Worm (Caenorhabditis elegans) whole organism, L2 larva: Measurements from ENCODE around the gene F13C5.1.

Source experiments
- C34F6.9 ChIP-seq: fragments of 150-350 bp; optimal IDR thresholded peaks from 2 replicates; lab custom pipeline; 2014; ENCODE audit warnings: missing biosample characterization, missing genetic modification characterization
- F13H6.1 ChIP-seq: sonication (generic microtip); optimal IDR thresholded peaks from 2 replicates; lab custom pipeline; 2016; ENCODE audit warnings: missing genetic modification characterization, missing compliant biosample characterization
- R02D3.7 ChIP-seq: fragments of 150-350 bp; optimal IDR thresholded peaks from 2 replicates; lab custom pipeline; 2014; ENCODE audit warnings: missing biosample characterization, missing genetic modification characterization
- Y55F3AM.14 ChIP-seq: fragments of 200-800 bp; sonication (Bioruptor generic); optimal IDR thresholded peaks from 2 replicates; lab custom pipeline; 2018; ENCODE audit warnings: mild to moderate bottlenecking, missing genetic modification characterization, missing compliant biosample characterization
- ZK546.5 ChIP-seq: sonication (generic microtip); optimal IDR thresholded peaks from 2 replicates; lab custom pipeline; 2017; ENCODE audit warnings: missing biosample characterization, missing genetic modification characterization
- alr-1 ChIP-seq: fragments of 150-350 bp; optimal IDR thresholded peaks from 2 replicates; lab custom pipeline; 2014; ENCODE audit warnings: missing biosample characterization, missing genetic modification characterization
- aly-2 ChIP-seq: fragments of 150-350 bp; optimal IDR thresholded peaks from 2 replicates; lab custom pipeline; 2014; ENCODE audit warnings: missing biosample characterization, missing genetic modification characterization
- ama-1 ChIP-seq: fragments of 150-350 bp; optimal IDR thresholded peaks from 2 replicates; lab custom pipeline; 2018; ENCODE audit warnings: inconsistent platforms
- blmp-1 ChIP-seq: sonication (generic microtip); optimal IDR thresholded peaks from 2 replicates; lab custom pipeline; 2017; ENCODE audit warnings: missing genetic modification characterization, mild to moderate bottlenecking, missing compliant biosample characterization, antibody characterized with exemption, moderate library complexity; ENCODE audit not compliant: insufficient read depth
- ceh-16 ChIP-seq: fragments of 150-350 bp; optimal IDR thresholded peaks from 2 replicates; lab custom pipeline; 2014; ENCODE audit warnings: missing biosample characterization, missing genetic modification characterization
- ceh-82 ChIP-seq: fragments of 150-350 bp; optimal IDR thresholded peaks from 2 replicates; lab custom pipeline; 2014; ENCODE audit warnings: missing biosample characterization, missing genetic modification characterization
- crh-2 ChIP-seq: sonication (generic microtip); optimal IDR thresholded peaks from 2 replicates; lab custom pipeline; 2017; ENCODE audit warnings: missing biosample characterization, missing genetic modification characterization
- dmd-4 ChIP-seq: sonication (generic microtip); optimal IDR thresholded peaks from 2 replicates; lab custom pipeline; 2017; ENCODE audit warnings: missing biosample characterization, missing genetic modification characterization
- elt-3 ChIP-seq: sonication (generic microtip); optimal IDR thresholded peaks from 2 replicates; lab custom pipeline; 2017; ENCODE audit warnings: missing biosample characterization, missing genetic modification characterization
- gmeb-1 ChIP-seq: fragments of 150-350 bp; optimal IDR thresholded peaks from 2 replicates; lab custom pipeline; 2014; ENCODE audit warnings: missing biosample characterization, missing genetic modification characterization
- lin-11 ChIP-seq: fragments of 150-350 bp; sonication (generic microtip); optimal IDR thresholded peaks from 2 replicates; lab custom pipeline; 2014; ENCODE audit warnings: missing biosample characterization, missing genetic modification characterization, inconsistent platforms, mixed read lengths
- lin-13 ChIP-seq: fragments of 150-350 bp; optimal IDR thresholded peaks from 2 replicates; lab custom pipeline; 2014; ENCODE audit warnings: missing biosample characterization, missing genetic modification reagents, missing genetic modification characterization
- lin-39 ChIP-seq: fragments of 150-350 bp; optimal IDR thresholded peaks from 2 replicates; lab custom pipeline; 2014; ENCODE audit warnings: missing biosample characterization, missing genetic modification reagents, missing genetic modification characterization
- lsy-2 ChIP-seq, 2 experiments: fragments of 150-350 bp in 1 of 2; sonication (generic microtip) in 1 of 2; optimal IDR thresholded peaks; 2 replicates each; lab custom pipeline; 2014 to 2017; ENCODE audit warnings: missing biosample characterization in 2 of 2, missing genetic modification characterization in 2 of 2
- mab-5 ChIP-seq: fragments of 150-350 bp; optimal IDR thresholded peaks from 2 replicates; lab custom pipeline; 2014; ENCODE audit warnings: missing biosample characterization, missing genetic modification characterization
- mbf-1 ChIP-seq: sonication (generic microtip); optimal IDR thresholded peaks from 2 replicates; lab custom pipeline; 2017; ENCODE audit warnings: missing biosample characterization, missing genetic modification characterization
- mdl-1 ChIP-seq, 2 experiments: fragments of 150-350 bp in 1 of 2; sonication (generic microtip) in 1 of 2; optimal IDR thresholded peaks; 2 replicates each; lab custom pipeline; 2017; ENCODE audit warnings: missing biosample characterization in 2 of 2, missing genetic modification characterization in 2 of 2
- nhr-10 ChIP-seq: sonication (generic microtip); optimal IDR thresholded peaks from 2 replicates; lab custom pipeline; 2017; ENCODE audit warnings: missing biosample characterization, missing genetic modification characterization
- nhr-11 ChIP-seq: fragments of 150-350 bp; optimal IDR thresholded peaks from 2 replicates; lab custom pipeline; 2014; ENCODE audit warnings: missing biosample characterization, missing genetic modification characterization
- nhr-12 ChIP-seq: fragments of 150-350 bp; optimal IDR thresholded peaks from 2 replicates; lab custom pipeline; 2014; ENCODE audit warnings: missing biosample characterization, missing genetic modification characterization
- nhr-129 ChIP-seq: fragments of 150-350 bp; optimal IDR thresholded peaks from 2 replicates; lab custom pipeline; 2014; ENCODE audit warnings: missing biosample characterization, missing genetic modification characterization
- nhr-21 ChIP-seq: fragments of 150-350 bp; optimal IDR thresholded peaks from 2 replicates; lab custom pipeline; 2014; ENCODE audit warnings: missing biosample characterization, missing genetic modification characterization
- nhr-23 ChIP-seq: fragments of 150-350 bp; optimal IDR thresholded peaks from 2 replicates; lab custom pipeline; 2014; ENCODE audit warnings: missing biosample characterization, missing genetic modification reagents, missing genetic modification characterization
- nhr-237 ChIP-seq: fragments of 150-350 bp; optimal IDR thresholded peaks from 2 replicates; lab custom pipeline; 2014; ENCODE audit warnings: missing biosample characterization, missing genetic modification characterization
- nhr-6 ChIP-seq: fragments of 150-350 bp; optimal IDR thresholded peaks from 2 replicates; lab custom pipeline; 2014; ENCODE audit warnings: missing biosample characterization, missing genetic modification characterization
- nhr-77 ChIP-seq: fragments of 150-350 bp; optimal IDR thresholded peaks from 2 replicates; lab custom pipeline; 2014; ENCODE audit warnings: missing biosample characterization, missing genetic modification characterization
- peb-1 ChIP-seq: fragments of 150-350 bp; optimal IDR thresholded peaks from 2 replicates; lab custom pipeline; 2014; ENCODE audit warnings: missing biosample characterization, missing genetic modification characterization
- sem-4 ChIP-seq: fragments of 150-350 bp; optimal IDR thresholded peaks from 2 replicates; lab custom pipeline; 2014; ENCODE audit warnings: missing biosample characterization, missing genetic modification reagents, missing genetic modification characterization
- skn-1 ChIP-seq: sonication (generic microtip); optimal IDR thresholded peaks from 2 replicates; lab custom pipeline; 2017; ENCODE audit warnings: missing biosample characterization, missing genetic modification characterization
- sma-3 ChIP-seq: sonication (generic microtip); optimal IDR thresholded peaks from 2 replicates; lab custom pipeline; 2016; ENCODE audit warnings: missing genetic modification reagents, missing genetic modification characterization, missing compliant biosample characterization
- sma-9 ChIP-seq, 2 experiments: fragments of 150-350 bp in 1 of 2; sonication (generic microtip) in 1 of 2; optimal IDR thresholded peaks; 2 replicates each; lab custom pipeline; 2014 to 2016; ENCODE audit warnings: missing genetic modification characterization in 2 of 2, mild to moderate bottlenecking in 1 of 2, missing biosample characterization in 1 of 2, missing compliant biosample characterization in 1 of 2, missing genetic modification reagents in 1 of 2, moderate library complexity in 1 of 2
- snpc-4 ChIP-seq: fragments of 150-350 bp; optimal IDR thresholded peaks from 2 replicates; lab custom pipeline; 2014; ENCODE audit warnings: missing biosample characterization, missing genetic modification characterization
- unc-39 ChIP-seq: fragments of 150-350 bp; optimal IDR thresholded peaks from 2 replicates; lab custom pipeline; 2014; ENCODE audit warnings: missing biosample characterization, missing genetic modification characterization
- unc-55 ChIP-seq: fragments of 150-350 bp; sonication (generic microtip); optimal IDR thresholded peaks from 3 replicates; lab custom pipeline; 2014; ENCODE audit warnings: missing biosample characterization, missing genetic modification reagents, missing genetic modification characterization
- zag-1 ChIP-seq: fragments of 150-350 bp; optimal IDR thresholded peaks from 2 replicates; lab custom pipeline; 2014; ENCODE audit warnings: missing biosample characterization, missing genetic modification characterization
- ztf-1 ChIP-seq: fragments of 200-800 bp; sonication (Bioruptor generic); conservative IDR thresholded peaks from 2 replicates; pipeline ENCODE4 v1.3.6; 2022; ENCODE audit warnings: missing genetic modification characterization, missing compliant biosample characterization
- ztf-11 ChIP-seq: sonication (generic microtip); optimal IDR thresholded peaks from 2 replicates; lab custom pipeline; 2017; ENCODE audit warnings: missing biosample characterization, missing genetic modification characterization
- ztf-4 ChIP-seq: fragments of 150-350 bp; optimal IDR thresholded peaks from 2 replicates; lab custom pipeline; 2014; ENCODE audit warnings: missing biosample characterization, missing genetic modification characterization

Gene F13C5.1

DNA sequence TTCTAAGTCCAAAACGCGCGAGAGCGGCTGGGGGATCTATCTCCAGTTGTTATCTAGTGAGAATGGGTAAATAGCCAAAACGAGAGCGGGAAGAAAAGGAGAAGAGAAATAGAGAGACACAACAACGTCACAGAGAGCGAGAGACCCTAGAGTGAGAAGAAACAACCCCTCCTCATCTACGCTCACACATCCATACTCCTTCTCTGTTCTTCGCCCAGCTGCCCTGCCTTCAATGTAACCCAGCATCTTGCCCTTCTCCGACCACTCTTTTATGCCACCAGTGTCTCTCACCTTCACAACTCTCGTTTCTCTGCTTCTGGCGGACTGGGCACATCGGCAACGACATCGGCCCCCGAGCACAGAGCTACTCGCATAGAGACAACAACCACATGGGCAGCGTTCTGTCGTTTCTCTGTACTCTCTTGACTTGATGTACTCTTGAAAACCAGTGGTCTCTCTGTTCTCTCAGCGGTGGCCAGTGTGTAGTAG, 8.7 kb upstream of the F13C5.1 start (continued):
- peak; percentile 61 to 76 for TF ChIP-seq lsy-2 (tag; optimal IDR thresholded peaks at IDR 0.05; lab: Kevin White, UChicago)
- peak; percentile 74 for TF ChIP-seq unc-55 (GFP tag; lab: Kevin White, UChicago)
- TF ChIP-seq nhr-10 (tag; lab: Kevin White, UChicago) = no peak

DNA sequence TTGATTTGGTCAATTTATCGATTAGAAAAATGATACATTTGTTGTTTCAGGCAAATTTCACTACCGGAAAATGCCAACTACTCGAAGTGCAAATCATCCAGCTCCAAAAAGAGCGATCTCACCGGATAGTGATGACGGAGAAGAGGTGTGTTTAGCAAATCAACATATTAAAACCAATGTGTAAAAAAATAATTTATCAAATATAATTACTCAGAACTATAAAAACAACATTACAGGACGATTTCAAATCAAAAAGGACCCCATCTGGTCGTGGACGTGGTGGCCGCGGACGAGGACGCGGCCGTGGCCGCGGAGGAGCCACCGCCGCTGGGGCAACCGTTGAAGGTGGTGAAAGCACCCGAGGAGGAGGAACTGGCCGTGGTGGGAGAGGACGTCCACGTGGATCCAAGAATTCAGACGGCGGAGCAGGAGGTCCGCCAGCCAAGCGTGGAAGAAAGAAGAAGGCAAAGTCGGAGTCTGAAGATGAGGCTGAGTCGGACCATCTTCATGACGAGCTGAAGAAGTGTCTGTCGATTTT, 8.0 kb upstream of the F13C5.1 start, which contains the start of gene F13C5.2:
Gene F13C5.2 (plus strand): TSS at position 51 of the 538 bp plus-strand sequence.
- TF ChIP-seq nhr-237 (tag; lab: Kevin White, UChicago) = no peak
- TF ChIP-seq lsy-2 (tag; optimal IDR thresholded peaks at IDR 0.05; lab: Kevin White, UChicago) = no peak
- TF ChIP-seq sma-3 (GFP tag; lab: Kevin White, UChicago) = no peak
- TF ChIP-seq unc-55 (GFP tag; lab: Kevin White, UChicago) = no peak
- TF ChIP-seq nhr-129 (tag; lab: Kevin White, UChicago) = no peak
- no peak for TF ChIP-seq ceh-16
- no peak for TF ChIP-seq ceh-82
- TF ChIP-seq nhr-23 (tag; lab: Kevin White, UChicago) = no peak
- no peak for TF ChIP-seq ztf-1 (GFP tag; lab: Robert Waterston, UW)
- no peak for TF ChIP-seq elt-3
- TF ChIP-seq C34F6.9 (tag; lab: Kevin White, UChicago) = no peak
- TF ChIP-seq nhr-10 (tag; lab: Kevin White, UChicago) = no peak
- no peak for TF ChIP-seq F13H6.1 (tag; lab: Kevin White, UChicago)
- TF ChIP-seq R02D3.7 (tag; lab: Kevin White, UChicago) = no peak
- no peak for TF ChIP-seq nhr-77 (tag; lab: Kevin White, UChicago)
- no peak for TF ChIP-seq zag-1 (tag; lab: Kevin White, UChicago)

DNA sequence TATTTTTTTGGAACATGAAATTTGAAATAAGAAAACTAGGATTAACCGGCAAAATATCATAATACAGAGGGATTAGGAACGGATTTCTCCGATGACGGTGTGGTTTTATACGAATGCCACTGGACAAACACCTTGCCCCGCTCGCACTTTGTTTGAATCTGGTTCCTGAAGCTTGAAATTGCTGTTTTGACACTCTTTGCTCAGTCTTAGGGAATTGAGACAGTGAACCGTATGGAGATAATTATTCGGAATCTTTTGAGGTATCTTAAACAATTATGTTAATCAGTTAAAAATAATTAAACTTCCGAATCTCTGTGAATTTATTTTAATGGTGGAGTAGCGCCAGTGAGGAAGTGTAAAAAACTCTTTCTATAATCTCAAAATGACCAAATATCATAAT, 2.5 kb upstream of the F13C5.1 start, which contains the start of gene F13C5.3:
Gene F13C5.3 (minus strand): TSS at position 101 of the 400 bp plus-strand sequence.
- no peak for TF ChIP-seq skn-1
- TF ChIP-seq aly-2 = no peak
- no peak for TF ChIP-seq mab-5 (tag; lab: Kevin White, UChicago)
- no peak for TF ChIP-seq zag-1 (tag; lab: Kevin White, UChicago)
- no peak for TF ChIP-seq F13H6.1 (tag; lab: Kevin White, UChicago)
- no peak for TF ChIP-seq unc-55 (GFP tag; lab: Kevin White, UChicago)
- no peak for TF ChIP-seq mdl-1 (tag; optimal IDR thresholded peaks at IDR 0.05; lab: Kevin White, UChicago)
- no peak for TF ChIP-seq ztf-4 (tag; lab: Kevin White, UChicago)
- TF ChIP-seq sem-4 (tag; lab: Kevin White, UChicago) = no peak
- no peak for TF ChIP-seq C34F6.9 (tag; lab: Kevin White, UChicago)
- TF ChIP-seq dmd-4 = no peak
- no peak for TF ChIP-seq peb-1 (tag; lab: Kevin White, UChicago)
- TF ChIP-seq ama-1 = no peak
- no peak for TF ChIP-seq nhr-21 (tag; lab: Kevin White, UChicago)
- TF ChIP-seq snpc-4 (tag; lab: Kevin White, UChicago) = no peak
- TF ChIP-seq crh-2 (tag; lab: Kevin White, UChicago) = no peak

DNA sequence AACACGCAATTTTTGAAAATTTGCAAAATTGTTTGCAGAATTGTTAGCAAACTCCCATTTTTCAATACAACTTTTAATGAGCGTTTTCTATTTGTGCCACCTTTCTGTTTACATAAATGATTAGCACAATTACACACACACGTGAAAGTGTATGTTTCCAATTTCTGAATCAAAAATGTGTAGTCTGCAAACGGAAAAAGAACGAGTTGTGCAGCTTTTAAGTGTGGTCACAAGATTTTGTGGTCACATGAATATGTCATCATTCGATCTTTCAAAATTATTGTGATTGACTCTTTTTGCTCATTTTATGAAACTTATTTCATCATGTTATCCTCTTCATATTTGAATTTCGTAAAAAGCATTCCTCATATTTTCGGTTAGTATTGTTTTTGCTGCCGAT, 1.3 kb upstream of the F13C5.1 start:
- TF ChIP-seq gmeb-1 (tag; lab: Kevin White, UChicago) (peak; percentile 20), ztf-11 (tag; lab: Kevin White, UChicago) (no peak), lin-39 (tag; lab: Kevin White, UChicago) (no peak), nhr-6 (no peak), crh-2 (tag; lab: Kevin White, UChicago) (peak; percentile 74), mbf-1 (tag; lab: Kevin White, UChicago) (no peak), snpc-4 (tag; lab: Kevin White, UChicago) (no peak), elt-3 (no peak), nhr-11 (tag; lab: Kevin White, UChicago) (no peak), mdl-1 (tag; optimal IDR thresholded peaks at IDR 0.05; lab: Kevin White, UChicago) (no peak), ama-1 (no peak), ztf-1 (GFP tag; lab: Robert Waterston, UW) (no peak), nhr-129 (tag; lab: Kevin White, UChicago) (peak; percentile 55), dmd-4 (no peak), alr-1 (tag; lab: Kevin White, UChicago) (no peak), sma-9 (GFP tag; optimal IDR thresholded peaks at IDR 0.05; lab: Kevin White, UChicago) (peak; percentile 72), sma-9 (tag; optimal IDR thresholded peaks at IDR 0.05; lab: Kevin White, UChicago) (no peak), lin-11 (tag; lab: Kevin White, UChicago) (no peak), nhr-12 (tag; lab: Kevin White, UChicago) (no peak), mab-5 (tag; lab: Kevin White, UChicago) (no peak), nhr-21 (tag; lab: Kevin White, UChicago) (no peak), zag-1 (tag; lab: Kevin White, UChicago) (no peak), ceh-16 (no peak), Y55F3AM.14 (GFP tag; lab: Kevin White, UChicago) (no peak), lin-13 (no peak), ZK546.5 (no peak), nhr-23 (tag; lab: Kevin White, UChicago) (no peak), blmp-1 (tag; lab: Kevin White, UChicago) (no peak), F13H6.1 (tag; lab: Kevin White, UChicago) (no peak), ztf-4 (tag; lab: Kevin White, UChicago) (no peak), ceh-82 (no peak), unc-39 (no peak), nhr-237 (tag; lab: Kevin White, UChicago) (no peak), sem-4 (tag; lab: Kevin White, UChicago) (no peak), nhr-10 (tag; lab: Kevin White, UChicago) (no peak), lsy-2 (tag; optimal IDR thresholded peaks at IDR 0.05; lab: Kevin White, UChicago) (peak in 1 of 2 experiments; percentile 24)
